Worm (Caenorhabditis elegans) whole organism, L4/young adult: ENCODE measurements around the gene K01A2.10.

ENCODE experiments used
- dao-5 ChIP-seq: sonication (generic microtip); optimal IDR thresholded peaks from 2 replicates; lab custom pipeline; 2016; ENCODE audit warnings: missing genotype, missing genetic modification characterization, moderate library complexity, missing compliant biosample characterization
- him-1 ChIP-seq: sonication (generic microtip); optimal IDR thresholded peaks from 2 replicates; lab custom pipeline; 2016; ENCODE audit warnings: missing genotype, missing genetic modification reagents, missing genetic modification characterization, missing compliant biosample characterization

DNA sequence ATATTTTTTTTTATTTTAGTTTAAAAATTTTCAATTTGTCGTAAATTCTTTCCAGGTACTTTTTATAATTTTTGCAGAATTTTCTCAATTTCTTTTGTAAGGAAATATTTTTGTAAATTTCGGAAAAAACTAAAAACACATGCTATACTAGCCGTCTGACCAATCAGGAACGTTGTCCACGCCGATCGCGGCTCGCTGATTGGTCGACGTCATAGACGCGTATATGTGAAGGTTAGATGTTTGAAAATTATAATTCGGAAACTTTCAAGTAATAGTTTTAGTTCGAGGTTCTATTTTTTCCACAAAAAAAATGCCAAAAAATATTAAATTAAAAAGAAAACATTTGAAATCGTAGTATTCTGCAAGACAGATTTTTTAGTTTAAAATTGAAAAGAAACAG is 49.3 kb upstream of the K01A2.10 start:
- TF ChIP-seq dao-5 (tag; lab: Kevin White, UChicago) = no peak
- TF ChIP-seq him-1 (tag; lab: Kevin White, UChicago) = no peak
